Fruit fly (Drosophila melanogaster): Measurements from ENCODE around the gene pasha.
A peak's percentile ranks its signal among the peaks of the same experiment; 100 is the strongest.

Gene pasha

dm6 chr3R:31588374-31588773 is 29.4 kb upstream of the pasha start, which contains the start of gene CG1635 (continued):
- TF ChIP-seq pita (GFP tag; optimal IDR thresholded peaks at IDR 0.05) (no peak), CG15269 (tag; optimal IDR thresholded peaks at IDR 0.05) (peak; percentile 100), Atf3 (GFP tag; optimal IDR thresholded peaks at IDR 0.05) (peak; percentile 99), CG9817 (tag; optimal IDR thresholded peaks at IDR 0.05) (peak; percentile 100), CG30403 (GFP tag; optimal IDR thresholded peaks at IDR 0.05) (peak; percentile 99), ken (GFP tag; IDR thresholded peaks at IDR 0.05) (peak; percentile 99), CG7928 (GFP tag; optimal IDR thresholded peaks at IDR 0.05) (peak; percentile 86), CG12155 (GFP tag; optimal IDR thresholded peaks at IDR 0.05) (peak; percentile 98), CG31441 (GFP tag; IDR thresholded peaks at IDR 0.05) (peak; percentile 100), kah (GFP tag; optimal IDR thresholded peaks at IDR 0.05) (peak; percentile 99), Abd-B (GFP tag; optimal IDR thresholded peaks at IDR 0.05) (peak; percentile 88), Elba2 (GFP tag; optimal IDR thresholded peaks at IDR 0.05) (peak; percentile 91), CG33557 (GFP tag; optimal IDR thresholded peaks at IDR 0.05) (peak; percentile 99), sr (GFP tag; IDR thresholded peaks at IDR 0.05) (peak; percentile 97), gcm (GFP tag; optimal IDR thresholded peaks at IDR 0.05) (peak; percentile 100), ewg (GFP tag; optimal IDR thresholded peaks at IDR 0.05) (peak; percentile 98), CG14710 (tag; optimal IDR thresholded peaks at IDR 0.05) (peak; percentile 98), CG14860 (GFP tag; IDR thresholded peaks at IDR 0.05; ENCODE audit: partially characterized antibody) (peak; percentile 58; the same call in 2 of the 3 replicates), Xbp1 (GFP tag; optimal IDR thresholded peaks at IDR 0.05) (peak; percentile 99), sob (GFP tag; IDR thresholded peaks at IDR 0.05) (peak; percentile 100), wek (GFP tag; optimal IDR thresholded peaks at IDR 0.05) (peak; percentile 95), CG34422 (GFP tag; IDR thresholded peaks at IDR 0.05) (peak; percentile 99), CG8359 (GFP tag; optimal IDR thresholded peaks at IDR 0.05; ENCODE audit: borderline replicate concordance) (peak; percentile 95), CG8765 (GFP tag; IDR thresholded peaks at IDR 0.05) (peak; percentile 98), Drgx (GFP tag; IDR thresholded peaks at IDR 0.05) (peak; percentile 100), tio (GFP tag; optimal IDR thresholded peaks at IDR 0.05) (peak; percentile 96), stwl (tag; optimal IDR thresholded peaks at IDR 0.05) (peak; percentile 75), Fer2 (tag; optimal IDR thresholded peaks at IDR 0.05) (peak; percentile 99), eyg (GFP tag; optimal IDR thresholded peaks at IDR 0.05) (peak; percentile 98), NfI (GFP tag; optimal IDR thresholded peaks at IDR 0.05) (peak; percentile 100), NC2β (GFP tag; optimal IDR thresholded peaks at IDR 0.05) (peak; percentile 97), Nf-YC (tag; optimal IDR thresholded peaks at IDR 0.05) (peak; percentile 94), CG10979 (tag; optimal IDR thresholded peaks at IDR 0.05) (peak; percentile 99), Hmx (GFP tag; optimal IDR thresholded peaks at IDR 0.05) (peak; percentile 88), oc (tag; optimal IDR thresholded peaks at IDR 0.05) (peak; percentile 100), dimm (GFP tag; IDR thresholded peaks at IDR 0.05) (peak; percentile 99), ap (GFP tag; IDR thresholded peaks at IDR 0.05) (peak; percentile 99), zf30C (GFP tag; optimal IDR thresholded peaks at IDR 0.05) (peak; percentile 61), sqz (GFP tag; optimal IDR thresholded peaks at IDR 0.05) (peak; percentile 99), sug (tag; optimal IDR thresholded peaks at IDR 0.05) (peak; percentile 99), zen (tag; optimal IDR thresholded peaks at IDR 0.05) (peak; percentile 99), CG12942 (GFP tag; optimal IDR thresholded peaks at IDR 0.05) (peak; percentile 98), CG6791 (GFP tag; IDR thresholded peaks at IDR 0.05; ENCODE audit: partially characterized antibody) (peak; percentile 66; the same call in 2 of the 3 replicates), ato (GFP tag; IDR thresholded peaks at IDR 0.05; ENCODE audit: partially characterized antibody) (no peak; the same call in 1 of the 2 replicates), br (optimal IDR thresholded peaks at IDR 0.05) (no peak), nom (GFP tag; optimal IDR thresholded peaks at IDR 0.05) (peak; percentile 94), CG16815 (GFP tag; optimal IDR thresholded peaks at IDR 0.05) (peak; percentile 98), seq (GFP tag; IDR thresholded peaks at IDR 0.05) (peak; percentile 100), CG12391 (tag; optimal IDR thresholded peaks at IDR 0.05) (peak; percentile 100), CG2120 (GFP tag; optimal IDR thresholded peaks at IDR 0.05) (peak; percentile 100)

Data from whole organism, embryonic.